Worm (Caenorhabditis elegans) whole organism, mixed stage, embryonic: Measurements from ENCODE around the gene nlp-61.

Experiments
- bed-3 ChIP-seq: fragments of 200-800 bp; sonication (Bioruptor generic); optimal IDR thresholded peaks from 3 replicates; lab custom pipeline; 2018; ENCODE audit warnings: mild to moderate bottlenecking, missing genetic modification characterization, moderate library complexity, missing compliant biosample characterization
- blmp-1 ChIP-seq: fragments of 150-350 bp; optimal IDR thresholded peaks from 2 replicates; lab custom pipeline; 2014; ENCODE audit warnings: missing biosample characterization, missing genetic modification characterization
- ceh-39 ChIP-seq: fragments of 150-350 bp; optimal IDR thresholded peaks from 2 replicates; lab custom pipeline; 2014; ENCODE audit warnings: missing biosample characterization, missing genetic modification characterization
- ceh-43 ChIP-seq: fragments of 200-800 bp; sonication (Bioruptor generic); optimal IDR thresholded peaks from 2 replicates; lab custom pipeline; 2018; ENCODE audit warnings: mild to moderate bottlenecking, missing genetic modification characterization, moderate library complexity, missing compliant biosample characterization
- ceh-83 ChIP-seq: fragments of 200-800 bp; sonication (Bioruptor generic); optimal IDR thresholded peaks from 2 replicates; lab custom pipeline; 2018; ENCODE audit warnings: mild to moderate bottlenecking, missing genetic modification characterization, missing compliant biosample characterization
- cnd-1 ChIP-seq: fragments of 200-800 bp; sonication (Bioruptor generic); optimal IDR thresholded peaks from 2 replicates; lab custom pipeline; 2018; ENCODE audit warnings: mild to moderate bottlenecking, missing genetic modification characterization, missing compliant biosample characterization
- drap-1 ChIP-seq: fragments of 200-800 bp; sonication (Bioruptor generic); optimal IDR thresholded peaks from 3 replicates; lab custom pipeline; 2018; ENCODE audit warnings: mild to moderate bottlenecking, missing genetic modification characterization, missing compliant biosample characterization
- elt-1 ChIP-seq: sonication (generic microtip); optimal IDR thresholded peaks from 2 replicates; lab custom pipeline; 2017; ENCODE audit warnings: missing genetic modification characterization, mild to moderate bottlenecking, missing compliant biosample characterization, antibody characterized with exemption, moderate library complexity, borderline replicate concordance; ENCODE audit not compliant: insufficient read depth
- elt-3 ChIP-seq: fragments of 150-350 bp; optimal IDR thresholded peaks from 2 replicates; lab custom pipeline; 2014; ENCODE audit warnings: missing biosample characterization, missing genetic modification characterization
- ham-2 ChIP-seq: fragments of 200-800 bp; sonication (Bioruptor generic); optimal IDR thresholded peaks from 2 replicates; lab custom pipeline; 2018; ENCODE audit warnings: mild to moderate bottlenecking, missing genetic modification characterization, missing compliant biosample characterization
- hlh-1 ChIP-seq: fragments of 150-350 bp; optimal IDR thresholded peaks from 2 replicates; lab custom pipeline; 2014; ENCODE audit warnings: missing biosample characterization, missing genetic modification reagents, missing genetic modification characterization
- lin-13 ChIP-seq: fragments of 150-350 bp; optimal IDR thresholded peaks from 2 replicates; lab custom pipeline; 2014; ENCODE audit warnings: missing biosample characterization, missing genetic modification characterization
- lsy-2 ChIP-seq: fragments of 150-350 bp; optimal IDR thresholded peaks from 2 replicates; lab custom pipeline; 2014; ENCODE audit warnings: missing biosample characterization, missing genetic modification characterization
- mab-5 ChIP-seq: fragments of 150-350 bp; optimal IDR thresholded peaks from 2 replicates; lab custom pipeline; 2014; ENCODE audit warnings: missing biosample characterization, missing genetic modification characterization
- mep-1 ChIP-seq: fragments of 150-350 bp; optimal IDR thresholded peaks from 2 replicates; lab custom pipeline; 2017; ENCODE audit warnings: missing biosample characterization, missing genetic modification reagents, missing genetic modification characterization, inconsistent platforms
- mls-2 ChIP-seq: sonication (generic microtip); optimal IDR thresholded peaks from 2 replicates; lab custom pipeline; 2016; ENCODE audit warnings: mild to moderate bottlenecking, missing genetic modification characterization, moderate library complexity, missing compliant biosample characterization
- nhr-12 ChIP-seq: fragments of 150-350 bp; optimal IDR thresholded peaks from 2 replicates; lab custom pipeline; 2014; ENCODE audit warnings: missing biosample characterization, missing genetic modification characterization
- nhr-2 ChIP-seq: fragments of 150-350 bp; optimal IDR thresholded peaks from 2 replicates; lab custom pipeline; 2014; ENCODE audit warnings: missing biosample characterization, missing genetic modification characterization
- nhr-237 ChIP-seq: fragments of 150-350 bp; optimal IDR thresholded peaks from 2 replicates; lab custom pipeline; 2014; ENCODE audit warnings: missing biosample characterization, missing genetic modification characterization
- nhr-28 ChIP-seq: fragments of 150-350 bp; optimal IDR thresholded peaks from 2 replicates; lab custom pipeline; 2014; ENCODE audit warnings: missing biosample characterization, missing genetic modification characterization
- nhr-76 ChIP-seq: sonication (generic microtip); optimal IDR thresholded peaks from 2 replicates; lab custom pipeline; 2017; ENCODE audit warnings: missing biosample characterization, missing genetic modification characterization
- pha-4 ChIP-seq: fragments of 150-350 bp; optimal IDR thresholded peaks from 2 replicates; lab custom pipeline; 2018; ENCODE audit warnings: missing biosample characterization, missing genetic modification reagents, missing genetic modification characterization
- sem-2 ChIP-seq: fragments of 200-800 bp; sonication (Bioruptor generic); optimal IDR thresholded peaks from 2 replicates; lab custom pipeline; 2018; ENCODE audit warnings: mild to moderate bottlenecking, missing genetic modification characterization, missing compliant biosample characterization
- snpc-4 ChIP-seq: fragments of 150-350 bp; optimal IDR thresholded peaks from 2 replicates; lab custom pipeline; 2014; ENCODE audit warnings: missing biosample characterization, missing genetic modification characterization
- sptf-1 ChIP-seq: sonication (generic microtip); optimal IDR thresholded peaks from 2 replicates; lab custom pipeline; 2017; ENCODE audit warnings: mild to moderate bottlenecking, missing genetic modification characterization, moderate library complexity, missing compliant biosample characterization
- tbx-8 ChIP-seq: fragments of 200-800 bp; sonication (Bioruptor generic); optimal IDR thresholded peaks from 2 replicates; lab custom pipeline; 2018; ENCODE audit warnings: mild to moderate bottlenecking, missing genetic modification characterization, moderate library complexity, missing compliant biosample characterization
- unc-120 ChIP-seq: sonication (generic microtip); optimal IDR thresholded peaks from 2 replicates; lab custom pipeline; 2017; ENCODE audit warnings: missing genetic modification characterization, missing compliant biosample characterization; ENCODE audit not compliant: poor library complexity, severe bottlenecking
- unc-39 ChIP-seq: fragments of 150-350 bp; optimal IDR thresholded peaks from 2 replicates; lab custom pipeline; 2014; ENCODE audit warnings: missing biosample characterization, missing genetic modification characterization
- unc-62 ChIP-seq: fragments of 150-350 bp; optimal IDR thresholded peaks from 2 replicates; lab custom pipeline; 2014; ENCODE audit warnings: missing biosample characterization, missing genetic modification reagents, missing genetic modification characterization
- zip-8 ChIP-seq: fragments of 150-350 bp; optimal IDR thresholded peaks from 2 replicates; lab custom pipeline; 2014; ENCODE audit warnings: missing biosample characterization, missing genetic modification characterization

The nlp-61 gene

DNA sequence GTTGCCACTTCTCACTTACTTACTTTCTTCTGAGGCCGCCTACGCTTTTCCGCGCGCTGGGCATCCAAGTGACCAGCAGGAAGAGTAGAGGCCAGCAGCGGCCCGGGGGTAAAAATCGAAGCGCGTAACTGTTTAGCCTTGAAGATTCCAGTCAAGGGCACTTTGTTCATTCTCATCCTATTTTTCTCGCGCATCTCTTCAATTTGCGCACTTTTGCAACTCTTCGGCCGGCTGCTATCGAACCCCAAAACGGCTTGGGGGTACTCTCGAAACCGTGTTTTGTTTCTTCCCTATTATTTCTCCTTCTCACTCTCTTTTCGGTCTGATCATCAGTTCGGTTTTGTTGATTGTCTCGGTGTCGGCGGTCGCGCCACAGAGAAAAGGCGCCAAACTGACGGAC is 40.9 kb upstream of the nlp-61 start:
- no peak for TF ChIP-seq elt-1 (tag; lab: Kevin White, UChicago)
- TF ChIP-seq sem-2: no peak
- TF ChIP-seq unc-62 (GFP tag; lab: Kevin White, UChicago): no peak
- no peak for TF ChIP-seq mep-1 (tag; lab: Kevin White, UChicago)
- no peak for TF ChIP-seq tbx-8 (GFP tag; lab: Kevin White, UChicago)
- no peak for TF ChIP-seq elt-3 (tag; lab: Kevin White, UChicago)
- no peak for TF ChIP-seq nhr-237 (tag; lab: Kevin White, UChicago)
- no peak for TF ChIP-seq pha-4 (tag; lab: Kevin White, UChicago)
- no peak for TF ChIP-seq mls-2 (tag; lab: Kevin White, UChicago)
- no peak for TF ChIP-seq ham-2 (GFP tag; lab: Kevin White, UChicago)
- TF ChIP-seq sptf-1 (tag; lab: Kevin White, UChicago): no peak
- no peak for TF ChIP-seq nhr-12 (tag; lab: Kevin White, UChicago)
- TF ChIP-seq unc-39 (tag; lab: Kevin White, UChicago): no peak
- no peak for TF ChIP-seq ceh-83 (GFP tag; lab: Kevin White, UChicago)
- TF ChIP-seq unc-120 (tag; lab: Kevin White, UChicago): no peak
- TF ChIP-seq nhr-28 (tag; lab: Kevin White, UChicago): no peak
- TF ChIP-seq nhr-76 (tag; lab: Kevin White, UChicago): no peak
- no peak for TF ChIP-seq cnd-1
- no peak for TF ChIP-seq ceh-43 (GFP tag; lab: Kevin White, UChicago)

DNA sequence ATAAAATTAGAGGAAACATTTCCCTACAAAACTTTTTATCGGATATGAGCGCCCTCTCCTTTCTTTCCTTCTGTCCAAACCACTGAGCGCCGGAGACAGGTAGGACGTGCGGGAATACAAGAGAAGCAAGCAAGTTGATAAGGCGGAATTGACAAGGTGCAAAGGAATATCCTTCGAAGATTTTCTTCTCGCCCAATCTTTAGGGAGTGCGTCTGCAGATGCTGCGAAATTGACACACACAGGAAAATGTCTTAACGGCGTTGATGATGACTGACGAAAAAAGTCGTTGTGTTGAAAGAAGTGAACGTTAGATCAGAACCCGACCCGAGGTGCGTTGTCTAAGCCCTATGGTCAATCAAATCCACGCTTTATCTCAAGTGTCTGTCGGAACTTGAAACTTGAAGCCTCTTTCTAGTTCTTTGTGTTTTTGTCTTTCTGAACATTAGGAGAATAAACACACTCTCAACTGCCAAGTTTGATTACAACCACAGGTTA is 39.7 kb upstream of the nlp-61 start:
- no peak for TF ChIP-seq drap-1 (GFP tag; lab: Kevin White, UChicago)
- no peak for TF ChIP-seq lsy-2 (tag; lab: Kevin White, UChicago)
- TF ChIP-seq sem-2: no peak
- TF ChIP-seq ham-2 (GFP tag; lab: Kevin White, UChicago): no peak
- no peak for TF ChIP-seq snpc-4 (tag; lab: Kevin White, UChicago)
- no peak for TF ChIP-seq nhr-28 (tag; lab: Kevin White, UChicago)
- TF ChIP-seq bed-3 (GFP tag; lab: Kevin White, UChicago): no peak
- TF ChIP-seq ceh-43 (GFP tag; lab: Kevin White, UChicago): no peak

DNA sequence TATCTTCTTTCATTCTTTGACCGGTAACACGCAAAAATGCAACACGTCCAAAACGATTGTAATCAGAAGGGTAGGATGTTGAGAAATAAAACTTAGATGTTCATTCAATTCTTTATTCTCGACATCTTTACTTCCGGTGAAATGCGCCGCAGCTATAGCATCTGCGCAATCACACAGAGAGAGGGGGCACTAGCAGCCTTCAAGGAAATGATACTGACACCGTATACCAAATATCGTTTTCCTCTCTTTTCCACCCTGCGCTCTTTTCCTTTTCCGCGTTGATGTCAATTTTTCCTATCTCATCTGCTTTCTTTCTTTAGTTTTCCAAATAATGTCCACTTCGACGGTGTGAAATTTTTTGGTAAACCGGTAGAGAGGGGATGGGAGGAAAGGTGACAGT is 36.7 kb upstream of the nlp-61 start:
- no peak for TF ChIP-seq bed-3 (GFP tag; lab: Kevin White, UChicago)
- no peak for TF ChIP-seq sem-2
- TF ChIP-seq cnd-1: no peak
- TF ChIP-seq ceh-39 (tag; lab: Kevin White, UChicago): no peak
- TF ChIP-seq zip-8 (tag; lab: Kevin White, UChicago): no peak
- TF ChIP-seq ceh-43 (GFP tag; lab: Kevin White, UChicago): no peak
- TF ChIP-seq mab-5: no peak
- TF ChIP-seq nhr-76 (tag; lab: Kevin White, UChicago): no peak
- TF ChIP-seq mls-2 (tag; lab: Kevin White, UChicago): no peak
- TF ChIP-seq unc-62 (GFP tag; lab: Kevin White, UChicago): no peak

DNA sequence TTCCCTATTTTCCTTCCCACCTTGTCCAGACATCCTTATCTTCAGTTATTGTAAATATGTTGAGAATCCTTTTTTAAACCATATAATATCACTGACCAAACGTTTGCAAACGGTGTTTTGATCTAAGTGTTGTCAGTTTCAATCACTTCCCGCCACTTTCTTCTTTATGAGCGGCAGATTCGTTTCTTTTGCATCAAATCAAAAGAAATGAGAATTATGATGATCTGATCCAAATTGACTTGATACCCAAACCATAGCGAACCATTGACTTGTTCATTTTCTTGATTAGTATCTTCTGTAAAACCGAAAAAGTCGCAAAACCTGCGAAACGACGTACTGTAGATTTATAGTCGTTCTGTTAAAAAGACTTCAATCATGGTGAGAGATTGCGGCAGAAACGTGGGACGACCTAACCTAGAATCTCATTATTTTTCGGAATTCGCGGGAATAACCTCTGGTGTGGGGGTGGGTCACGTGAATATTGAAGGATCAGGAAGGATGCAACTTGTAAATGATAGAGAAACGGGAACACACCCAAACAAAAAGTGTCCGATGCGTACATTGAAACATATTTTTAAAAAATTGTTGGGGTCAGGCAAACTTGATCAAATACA is 33.4 kb upstream of the nlp-61 start:
- TF ChIP-seq cnd-1 (no peak), zip-8 (tag; lab: Kevin White, UChicago) (no peak), mls-2 (tag; lab: Kevin White, UChicago) (no peak), drap-1 (GFP tag; lab: Kevin White, UChicago) (no peak), lsy-2 (tag; lab: Kevin White, UChicago) (no peak), sem-2 (no peak), snpc-4 (tag; lab: Kevin White, UChicago) (no peak), lin-13 (tag; lab: Kevin White, UChicago) (no peak), nhr-237 (tag; lab: Kevin White, UChicago) (no peak), blmp-1 (tag; lab: Kevin White, UChicago) (no peak), unc-39 (tag; lab: Kevin White, UChicago) (no peak)

DNA sequence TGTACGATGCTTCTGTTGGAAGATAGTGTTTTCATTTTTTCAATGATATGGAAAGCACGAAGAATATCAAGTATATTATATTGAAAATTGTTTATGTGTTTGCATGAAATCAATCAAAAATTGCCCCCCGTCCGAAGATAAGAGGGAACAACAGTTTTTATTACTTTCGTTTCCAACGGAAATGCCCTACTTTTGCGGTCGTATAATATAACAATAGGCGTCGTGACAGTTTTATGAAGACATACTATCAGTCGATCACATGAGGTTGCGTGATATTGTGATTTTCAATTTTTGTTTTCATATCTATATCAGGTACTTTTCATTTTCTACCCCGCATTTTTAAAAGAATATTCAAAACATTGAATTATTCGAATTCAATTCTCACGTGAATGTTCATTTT is 31.4 kb upstream of the nlp-61 start:
- no peak for TF ChIP-seq unc-120 (tag; lab: Kevin White, UChicago)
- no peak for TF ChIP-seq mls-2 (tag; lab: Kevin White, UChicago)
- TF ChIP-seq nhr-237 (tag; lab: Kevin White, UChicago): no peak
- no peak for TF ChIP-seq drap-1 (GFP tag; lab: Kevin White, UChicago)
- no peak for TF ChIP-seq cnd-1
- no peak for TF ChIP-seq sem-2
- no peak for TF ChIP-seq hlh-1 (tag; lab: Kevin White, UChicago)
- no peak for TF ChIP-seq pha-4 (tag; lab: Kevin White, UChicago)
- no peak for TF ChIP-seq unc-62 (GFP tag; lab: Kevin White, UChicago)
- no peak for TF ChIP-seq elt-3 (tag; lab: Kevin White, UChicago)
- TF ChIP-seq ceh-39 (tag; lab: Kevin White, UChicago): no peak
- TF ChIP-seq nhr-2 (tag; lab: Kevin White, UChicago): no peak
- no peak for TF ChIP-seq blmp-1 (tag; lab: Kevin White, UChicago)
- no peak for TF ChIP-seq tbx-8 (GFP tag; lab: Kevin White, UChicago)
- TF ChIP-seq lin-13 (tag; lab: Kevin White, UChicago): no peak
- TF ChIP-seq unc-39 (tag; lab: Kevin White, UChicago): no peak
- no peak for TF ChIP-seq lsy-2 (tag; lab: Kevin White, UChicago)
- TF ChIP-seq ceh-43 (GFP tag; lab: Kevin White, UChicago): no peak
- no peak for TF ChIP-seq nhr-76 (tag; lab: Kevin White, UChicago)
